ENCODE assay signal across 1 fruit fly cellular context in genomic region chr3R:29130902-29131621, dm6.
TF ChIP-seq lines count a peak whose summit lies in the region.

Gene dgt6, minus strand, starts transcription at chr3R:29130972.
Gene Vha100-1, plus strand, starts transcription at chr3R:29131193.

TF ChIP-seq in whole organism, embryonic, 481 proteins besides CTCF, POLR2A, EP300 and RAD21 (continued from another document and continues in another):
- TF ChIP-seq Bteb2 (GFP tag; optimal IDR thresholded peaks at IDR 0.05; lab: Kevin White, UChicago) (no peak), CG11723 (GFP tag; optimal IDR thresholded peaks at IDR 0.05; lab: Kevin White, UChicago) (no peak), MESR4 (GFP tag; optimal IDR thresholded peaks at IDR 0.05; lab: Kevin White, UChicago) (peak; percentile 69), dan (GFP tag; IDR thresholded peaks at IDR 0.05; lab: Robert Waterston, UW) (no peak), ham (GFP tag; IDR thresholded peaks at IDR 0.05; lab: Robert Waterston, UW) (no peak), luna (GFP tag; optimal IDR thresholded peaks at IDR 0.05; lab: Kevin White, UChicago) (no peak), CG3065 (GFP tag; optimal IDR thresholded peaks at IDR 0.05; lab: Kevin White, UChicago) (no peak), CG4282 (GFP tag; optimal IDR thresholded peaks at IDR 0.05; lab: Kevin White, UChicago) (no peak), CG17612 (GFP tag; IDR thresholded peaks at IDR 0.05; lab: Robert Waterston, UW) (no peak), fd64A (GFP tag; optimal IDR thresholded peaks at IDR 0.05; lab: Kevin White, UChicago) (no peak), tna (GFP tag; IDR thresholded peaks at IDR 0.05; lab: Robert Waterston, UW; ENCODE audit: partially characterized antibody) (no peak), disco-r (GFP tag; optimal IDR thresholded peaks at IDR 0.05; lab: Kevin White, UChicago) (no peak), E2f1 (GFP tag; IDR thresholded peaks at IDR 0.05; lab: Robert Waterston, UW) (no peak), ara (GFP tag; IDR thresholded peaks at IDR 0.05; lab: Robert Waterston, UW) (no peak), zf30C (GFP tag; optimal IDR thresholded peaks at IDR 0.05; lab: Kevin White, UChicago) (no peak), fd102C (GFP tag; optimal IDR thresholded peaks at IDR 0.05; lab: Kevin White, UChicago) (no peak), NK7.1 (GFP tag; optimal IDR thresholded peaks at IDR 0.05; lab: Kevin White, UChicago) (no peak), CG10366 (GFP tag; IDR thresholded peaks at IDR 0.05; lab: Robert Waterston, UW) (no peak), Nf-YC (tag; optimal IDR thresholded peaks at IDR 0.05; lab: Kevin White, UChicago) (no peak), emc (GFP tag; optimal IDR thresholded peaks at IDR 0.05; lab: Kevin White, UChicago) (no peak), CG13424 (tag; optimal IDR thresholded peaks at IDR 0.05; lab: Kevin White, UChicago) (peak; percentile 21), CG5953 (GFP tag; IDR thresholded peaks at IDR 0.05; lab: Robert Waterston, UW) (no peak), CG11085 (GFP tag; IDR thresholded peaks at IDR 0.05; lab: Robert Waterston, UW) (no peak), Hr3 (GFP tag; optimal IDR thresholded peaks at IDR 0.05; lab: Kevin White, UChicago) (no peak), toy (GFP tag; IDR thresholded peaks at IDR 0.05; lab: Robert Waterston, UW) (no peak), lab (GFP tag; optimal IDR thresholded peaks at IDR 0.05; lab: Kevin White, UChicago) (peak; percentile 26), BEAF-32 (GFP tag; optimal IDR thresholded peaks at IDR 0.05; lab: Kevin White, UChicago) (peak; percentile 38), salm (tag; optimal IDR thresholded peaks at IDR 0.05; lab: Kevin White, UChicago) (no peak), CG8388 (GFP tag; optimal IDR thresholded peaks at IDR 0.05; lab: Kevin White, UChicago) (no peak), Camta (GFP tag; optimal IDR thresholded peaks at IDR 0.05; lab: Kevin White, UChicago) (no peak), CG4617 (GFP tag; optimal IDR thresholded peaks at IDR 0.05; lab: Kevin White, UChicago; ENCODE audit: borderline replicate concordance) (peak; percentile 59), NC2α (GFP tag; optimal IDR thresholded peaks at IDR 0.05; lab: Kevin White, UChicago) (no peak), CG33557 (GFP tag; optimal IDR thresholded peaks at IDR 0.05; lab: Kevin White, UChicago) (no peak), CG10979 (tag; optimal IDR thresholded peaks at IDR 0.05; lab: Kevin White, UChicago) (peak; percentile 9), Pdp1 (GFP tag; optimal IDR thresholded peaks at IDR 0.05; lab: Kevin White, UChicago) (peak in 1 of 2 experiments; percentile 61), CG1603 (tag; optimal IDR thresholded peaks at IDR 0.05; lab: Kevin White, UChicago) (no peak), CG10267 (tag; optimal IDR thresholded peaks at IDR 0.05; lab: Kevin White, UChicago) (peak; percentile 86), unpg (GFP tag; optimal IDR thresholded peaks at IDR 0.05; lab: Kevin White, UChicago) (no peak), CG16813 (GFP tag; IDR thresholded peaks at IDR 0.05; lab: Robert Waterston, UW; ENCODE audit: partially characterized antibody) (no peak), hb (GFP tag; IDR thresholded peaks at IDR 0.05; lab: Robert Waterston, UW; ENCODE audit: partially characterized antibody) (no peak), CG34376 (GFP tag; optimal IDR thresholded peaks at IDR 0.05; lab: Kevin White, UChicago) (no peak), psq (GFP tag; optimal IDR thresholded peaks at IDR 0.05; lab: Kevin White, UChicago) (no peak), B-H2 (GFP tag; optimal IDR thresholded peaks at IDR 0.05; lab: Kevin White, UChicago) (no peak), CG12104 (GFP tag; optimal IDR thresholded peaks at IDR 0.05; lab: Kevin White, UChicago) (no peak), CG6683 (GFP tag; optimal IDR thresholded peaks at IDR 0.05; lab: Kevin White, UChicago) (no peak), tgo (GFP tag; IDR thresholded peaks at IDR 0.05; lab: Robert Waterston, UW) (no peak), slp2 (GFP tag; optimal IDR thresholded peaks at IDR 0.05; lab: Kevin White, UChicago) (no peak), CG7928 (GFP tag; optimal IDR thresholded peaks at IDR 0.05; lab: Kevin White, UChicago) (no peak), zen2 (GFP tag; IDR thresholded peaks at IDR 0.05; lab: Robert Waterston, UW; ENCODE audit: partially characterized antibody) (no peak), CG8089 (GFP tag; optimal IDR thresholded peaks at IDR 0.05; lab: Kevin White, UChicago) (no peak), ewg (GFP tag; optimal IDR thresholded peaks at IDR 0.05; lab: Kevin White, UChicago) (no peak), row (GFP tag; IDR thresholded peaks at IDR 0.05; lab: Robert Waterston, UW) (peak; percentile 74), corto (GFP tag; optimal IDR thresholded peaks at IDR 0.05; lab: Kevin White, UChicago) (no peak), Abd-B (GFP tag; optimal IDR thresholded peaks at IDR 0.05; lab: Kevin White, UChicago) (no peak), Stat92E (GFP tag; optimal IDR thresholded peaks at IDR 0.05; lab: Kevin White, UChicago) (peak in 1 of 3 experiments; percentile 32), CG4328 (GFP tag; optimal IDR thresholded peaks at IDR 0.05; lab: Kevin White, UChicago) (no peak), CG31388 (GFP tag; optimal IDR thresholded peaks at IDR 0.05; lab: Kevin White, UChicago) (no peak), Doc3 (GFP tag; IDR thresholded peaks at IDR 0.05; lab: Robert Waterston, UW; ENCODE audit: partially characterized antibody) (no peak), CG17328 (GFP tag; IDR thresholded peaks at IDR 0.05; lab: Robert Waterston, UW) (no peak), CG8290 (GFP tag; optimal IDR thresholded peaks at IDR 0.05; lab: Kevin White, UChicago) (no peak), CG8290 (tag; optimal IDR thresholded peaks at IDR 0.05; lab: Kevin White, UChicago) (no peak), ssp (GFP tag; IDR thresholded peaks at IDR 0.05; lab: Robert Waterston, UW) (peak; percentile 87), lmd (GFP tag; IDR thresholded peaks at IDR 0.05; lab: Robert Waterston, UW) (no peak), her (GFP tag; optimal IDR thresholded peaks at IDR 0.05; lab: Kevin White, UChicago) (no peak), CrebB (tag; optimal IDR thresholded peaks at IDR 0.05; lab: Kevin White, UChicago) (no peak), CG18011 (GFP tag; optimal IDR thresholded peaks at IDR 0.05; lab: Kevin White, UChicago) (no peak), CG12236 (GFP tag; optimal IDR thresholded peaks at IDR 0.05; lab: Kevin White, UChicago) (no peak), kah (GFP tag; optimal IDR thresholded peaks at IDR 0.05; lab: Kevin White, UChicago) (no peak), CG17186 (GFP tag; optimal IDR thresholded peaks at IDR 0.05; lab: Kevin White, UChicago) (peak; percentile 6), pita (GFP tag; optimal IDR thresholded peaks at IDR 0.05; lab: Kevin White, UChicago) (no peak), CG11093 (GFP tag; IDR thresholded peaks at IDR 0.05; lab: Robert Waterston, UW) (no peak), dmrt11E (tag; optimal IDR thresholded peaks at IDR 0.05; lab: Kevin White, UChicago) (no peak), Awh (GFP tag; IDR thresholded peaks at IDR 0.05; lab: Robert Waterston, UW) (no peak), CG13894 (tag; optimal IDR thresholded peaks at IDR 0.05; lab: Kevin White, UChicago) (no peak), gsb-n (tag; optimal IDR thresholded peaks at IDR 0.05; lab: Kevin White, UChicago) (no peak), CG12391 (tag; optimal IDR thresholded peaks at IDR 0.05; lab: Kevin White, UChicago) (peak; percentile 62), CG2129 (GFP tag; IDR thresholded peaks at IDR 0.05; lab: Robert Waterston, UW; ENCODE audit: partially characterized antibody) (no peak), CG2199 (GFP tag; IDR thresholded peaks at IDR 0.05; lab: Robert Waterston, UW) (no peak), CG9797 (GFP tag; optimal IDR thresholded peaks at IDR 0.05; lab: Kevin White, UChicago) (peak; percentile 83), D19B (GFP tag; optimal IDR thresholded peaks at IDR 0.05; lab: Kevin White, UChicago) (no peak), CG15479 (GFP tag; optimal IDR thresholded peaks at IDR 0.05; lab: Kevin White, UChicago) (no peak), Max (GFP tag; optimal IDR thresholded peaks at IDR 0.05; lab: Kevin White, UChicago) (peak; percentile 42), PHDP (tag; optimal IDR thresholded peaks at IDR 0.05; lab: Kevin White, UChicago) (no peak), HLHmδ (GFP tag; optimal IDR thresholded peaks at IDR 0.05; lab: Kevin White, UChicago) (no peak), Lhr (GFP tag; optimal IDR thresholded peaks at IDR 0.05; lab: Kevin White, UChicago) (peak; percentile 38), Ravus (GFP tag; IDR thresholded peaks at IDR 0.05; lab: Robert Waterston, UW) (no peak), Neu2 (GFP tag; optimal IDR thresholded peaks at IDR 0.05; lab: Kevin White, UChicago; ENCODE audit: borderline replicate concordance) (no peak), Ets97D (GFP tag; optimal IDR thresholded peaks at IDR 0.05; lab: Kevin White, UChicago) (no peak), twi (tag; optimal IDR thresholded peaks at IDR 0.05; lab: Kevin White, UChicago) (no peak), pb (GFP tag; optimal IDR thresholded peaks at IDR 0.05; lab: Kevin White, UChicago) (no peak), ase (GFP tag; IDR thresholded peaks at IDR 0.05; lab: Robert Waterston, UW) (no peak), so (GFP tag; IDR thresholded peaks at IDR 0.05; lab: Robert Waterston, UW) (no peak), eve (GFP tag; optimal IDR thresholded peaks at IDR 0.05; lab: Kevin White, UChicago) (no peak), CG9876 (GFP tag; optimal IDR thresholded peaks at IDR 0.05; lab: Kevin White, UChicago) (no peak), YL-1 (GFP tag; optimal IDR thresholded peaks at IDR 0.05; lab: Kevin White, UChicago) (peak; percentile 39), CG16863 (GFP tag; optimal IDR thresholded peaks at IDR 0.05; lab: Kevin White, UChicago) (no peak), CG18619 (GFP tag; optimal IDR thresholded peaks at IDR 0.05; lab: Kevin White, UChicago) (no peak), knrl (GFP tag; IDR thresholded peaks at IDR 0.05; lab: Robert Waterston, UW; ENCODE audit: partially characterized antibody) (no peak; the same call in 2 of the 3 replicates), sens-2 (GFP tag; IDR thresholded peaks at IDR 0.05; lab: Robert Waterston, UW) (no peak), CG10543 (GFP tag; optimal IDR thresholded peaks at IDR 0.05; lab: Kevin White, UChicago) (no peak), CG2202 (tag; optimal IDR thresholded peaks at IDR 0.05; lab: Kevin White, UChicago) (no peak), CG34422 (GFP tag; IDR thresholded peaks at IDR 0.05; lab: Robert Waterston, UW) (0 out of 3 replicates have a peak, but pooled peaks have one; percentile 28), kni (GFP tag; optimal IDR thresholded peaks at IDR 0.05; lab: Kevin White, UChicago) (no peak), Mrtf (GFP tag; IDR thresholded peaks at IDR 0.05; lab: Robert Waterston, UW) (no peak), en (GFP tag; optimal IDR thresholded peaks at IDR 0.05; lab: Kevin White, UChicago) (no peak), cwo (GFP tag; optimal IDR thresholded peaks at IDR 0.05; lab: Kevin White, UChicago) (no peak), bigmax (GFP tag; optimal IDR thresholded peaks at IDR 0.05; lab: Kevin White, UChicago) (no peak), CG34224 (GFP tag; IDR thresholded peaks at IDR 0.05; lab: Robert Waterston, UW; ENCODE audit: partially characterized antibody) (no peak), cad (GFP tag; optimal IDR thresholded peaks at IDR 0.05; lab: Kevin White, UChicago) (no peak), gem (tag; optimal IDR thresholded peaks at IDR 0.05; lab: Kevin White, UChicago) (no peak), rib (GFP tag; IDR thresholded peaks at IDR 0.05; lab: Robert Waterston, UW) (no peak), h (optimal IDR thresholded peaks at IDR 0.05; lab: Kevin White, UChicago) (no peak), Myb (GFP tag; optimal IDR thresholded peaks at IDR 0.05; lab: Kevin White, UChicago) (no peak), CG4360 (GFP tag; IDR thresholded peaks at IDR 0.05; lab: Robert Waterston, UW) (peak; percentile 80), sob (GFP tag; IDR thresholded peaks at IDR 0.05; lab: Robert Waterston, UW) (peak; percentile 21; the same call in 1 of the 2 replicates), trem (tag; optimal IDR thresholded peaks at IDR 0.05; lab: Kevin White, UChicago) (peak; percentile 83), bbx (GFP tag; IDR thresholded peaks at IDR 0.05; lab: Robert Waterston, UW; ENCODE audit: partially characterized antibody) (no peak), CG7963 (GFP tag; IDR thresholded peaks at IDR 0.05; lab: Robert Waterston, UW; ENCODE audit: partially characterized antibody) (no peak), esg (GFP tag; conservative IDR thresholded peaks at IDR 0.05; lab: Robert Waterston, UW) (no peak), CG9727 (GFP tag; optimal IDR thresholded peaks at IDR 0.05; lab: Kevin White, UChicago) (peak; percentile 40), wdn (GFP tag; IDR thresholded peaks at IDR 0.05; lab: Robert Waterston, UW) (no peak), Vsx1 (GFP tag; optimal IDR thresholded peaks at IDR 0.05; lab: Kevin White, UChicago) (no peak), mirr (GFP tag; optimal IDR thresholded peaks at IDR 0.05; lab: Kevin White, UChicago) (no peak), CG13775 (GFP tag; optimal IDR thresholded peaks at IDR 0.05; lab: Kevin White, UChicago) (no peak), NfI (GFP tag; optimal IDR thresholded peaks at IDR 0.05; lab: Kevin White, UChicago) (no peak), CG17802 (tag; optimal IDR thresholded peaks at IDR 0.05; lab: Kevin White, UChicago) (peak; percentile 51), Tbp (GFP tag; optimal IDR thresholded peaks at IDR 0.05; lab: Kevin White, UChicago) (no peak), Rfx (GFP tag; IDR thresholded peaks at IDR 0.05; lab: Robert Waterston, UW) (0 out of 2 replicates have a peak, but pooled peaks have one; percentile 8), amos (GFP tag; IDR thresholded peaks at IDR 0.05; lab: Robert Waterston, UW; ENCODE audit: partially characterized antibody) (no peak), B-H1 (GFP tag; IDR thresholded peaks at IDR 0.05; lab: Robert Waterston, UW) (no peak), danr (GFP tag; IDR thresholded peaks at IDR 0.05; lab: Robert Waterston, UW) (no peak), CG12219 (GFP tag; optimal IDR thresholded peaks at IDR 0.05; lab: Kevin White, UChicago) (no peak), Sox100B (GFP tag; optimal IDR thresholded peaks at IDR 0.05; lab: Kevin White, UChicago) (no peak), Aef1 (GFP tag; IDR thresholded peaks at IDR 0.05; lab: Robert Waterston, UW) (peak; percentile 89), CG8924 (tag; optimal IDR thresholded peaks at IDR 0.05; lab: Kevin White, UChicago) (no peak), Side (GFP tag; optimal IDR thresholded peaks at IDR 0.05; lab: Kevin White, UChicago) (no peak), cas (GFP tag; IDR thresholded peaks at IDR 0.05; lab: Robert Waterston, UW) (no peak)
